Worm (Caenorhabditis elegans): ENCODE data around the gene del-8.

Gene del-8

ce11 chrX:9553095-9553494, 36.1 kb upstream of the del-8 start:
- peak; percentile 25 for TF ChIP-seq egl-27 (tag; optimal IDR thresholded peaks at IDR 0.05)
- TF ChIP-seq C34F6.9 (tag; optimal IDR thresholded peaks at IDR 0.05): peak; percentile 22
- TF ChIP-seq nhr-25 (tag; optimal IDR thresholded peaks at IDR 0.05): peak; percentile 83
- no peak for TF ChIP-seq zag-1 (tag; optimal IDR thresholded peaks at IDR 0.05)
- TF ChIP-seq crh-2 (tag; optimal IDR thresholded peaks at IDR 0.05): peak; percentile 63
- peak; percentile 66 for TF ChIP-seq nhr-129 (tag; optimal IDR thresholded peaks at IDR 0.05)
- peak; percentile 34 for TF ChIP-seq sem-4 (tag; optimal IDR thresholded peaks at IDR 0.05)
- TF ChIP-seq fos-1 (tag; optimal IDR thresholded peaks at IDR 0.05): peak; percentile 96
- no peak for TF ChIP-seq ceh-82 (tag; optimal IDR thresholded peaks at IDR 0.05)
- TF ChIP-seq mdl-1 (tag; optimal IDR thresholded peaks at IDR 0.05): peak in 1 of 2 experiments; percentile 27
- TF ChIP-seq peb-1 (tag; optimal IDR thresholded peaks at IDR 0.05): no peak
- TF ChIP-seq sma-9 (GFP tag; optimal IDR thresholded peaks at IDR 0.05): peak; percentile 82
- no peak for TF ChIP-seq sma-9 (tag; optimal IDR thresholded peaks at IDR 0.05)
- TF ChIP-seq gmeb-1 (tag; optimal IDR thresholded peaks at IDR 0.05): peak; percentile 11
- TF ChIP-seq nhr-12 (tag; optimal IDR thresholded peaks at IDR 0.05): no peak
- peak; percentile 3 for TF ChIP-seq F13H6.1 (tag; optimal IDR thresholded peaks at IDR 0.05)
- peak; percentile 92 for TF ChIP-seq blmp-1 (tag; optimal IDR thresholded peaks at IDR 0.05; ENCODE audit: insufficient read depth)
- peak; percentile 71 for TF ChIP-seq sma-3 (GFP tag; optimal IDR thresholded peaks at IDR 0.05)
- TF ChIP-seq R02D3.7 (tag; optimal IDR thresholded peaks at IDR 0.05): no peak
- TF ChIP-seq ama-1 (optimal IDR thresholded peaks at IDR 0.05): no peak
- TF ChIP-seq Y55F3AM.14 (GFP tag; optimal IDR thresholded peaks at IDR 0.05): peak; percentile 35
- TF ChIP-seq nhr-6 (tag; optimal IDR thresholded peaks at IDR 0.05): peak; percentile 0

- TF ChIP-seq nhr-10 (tag; optimal IDR thresholded peaks at IDR 0.05): no peak
- no peak for TF ChIP-seq ZK546.5 (tag; optimal IDR thresholded peaks at IDR 0.05)
- no peak for TF ChIP-seq lin-11 (tag; optimal IDR thresholded peaks at IDR 0.05)
- TF ChIP-seq R02D3.7 (tag; optimal IDR thresholded peaks at IDR 0.05): no peak
- TF ChIP-seq fos-1 (tag; optimal IDR thresholded peaks at IDR 0.05): no peak
- no peak for TF ChIP-seq elt-3 (tag; optimal IDR thresholded peaks at IDR 0.05)
- TF ChIP-seq unc-39 (tag; optimal IDR thresholded peaks at IDR 0.05): no peak
- TF ChIP-seq C34F6.9 (tag; optimal IDR thresholded peaks at IDR 0.05): no peak
- TF ChIP-seq lin-13 (GFP tag; optimal IDR thresholded peaks at IDR 0.05): no peak
- TF ChIP-seq skn-1 (tag; optimal IDR thresholded peaks at IDR 0.05): no peak
- TF ChIP-seq nhr-11 (tag; optimal IDR thresholded peaks at IDR 0.05): no peak
These were observed 34.0 kb upstream of the del-8 start for ce11 chrX:9555238-9555637.

ce11 chrX:9556038-9556437, 33.2 kb upstream of the del-8 start:
- no peak for TF ChIP-seq lin-13 (GFP tag; optimal IDR thresholded peaks at IDR 0.05)
- no peak for TF ChIP-seq nhr-6 (tag; optimal IDR thresholded peaks at IDR 0.05)
- TF ChIP-seq ceh-16 (tag; optimal IDR thresholded peaks at IDR 0.05): no peak
- TF ChIP-seq sma-3 (GFP tag; optimal IDR thresholded peaks at IDR 0.05): no peak

ce11 chrX:9560931-9561330, 28.3 kb upstream of the del-8 start:
- no peak for TF ChIP-seq R02D3.7 (tag; optimal IDR thresholded peaks at IDR 0.05)
- TF ChIP-seq zag-1 (tag; optimal IDR thresholded peaks at IDR 0.05): no peak
- no peak for TF ChIP-seq lin-11 (tag; optimal IDR thresholded peaks at IDR 0.05)
- TF ChIP-seq lin-39 (tag; optimal IDR thresholded peaks at IDR 0.05): no peak
- peak; percentile 46 for TF ChIP-seq crh-2 (tag; optimal IDR thresholded peaks at IDR 0.05)
- TF ChIP-seq mbf-1 (tag; optimal IDR thresholded peaks at IDR 0.05): no peak
- no peak for TF ChIP-seq nhr-12 (tag; optimal IDR thresholded peaks at IDR 0.05)
- TF ChIP-seq egl-27 (tag; optimal IDR thresholded peaks at IDR 0.05): no peak
- TF ChIP-seq sma-3 (GFP tag; optimal IDR thresholded peaks at IDR 0.05): peak; percentile 19
- TF ChIP-seq ZK546.5 (tag; optimal IDR thresholded peaks at IDR 0.05): no peak
- TF ChIP-seq nhr-11 (tag; optimal IDR thresholded peaks at IDR 0.05): no peak
- no peak for TF ChIP-seq ceh-16 (tag; optimal IDR thresholded peaks at IDR 0.05)
- TF ChIP-seq nhr-237 (tag; optimal IDR thresholded peaks at IDR 0.05): no peak
- TF ChIP-seq unc-62 (GFP tag; optimal IDR thresholded peaks at IDR 0.05): no peak
- TF ChIP-seq nhr-23 (tag; optimal IDR thresholded peaks at IDR 0.05): no peak
- TF ChIP-seq Y55F3AM.14 (GFP tag; optimal IDR thresholded peaks at IDR 0.05): no peak
- TF ChIP-seq elt-3 (tag; optimal IDR thresholded peaks at IDR 0.05): no peak
- no peak for TF ChIP-seq lin-13 (GFP tag; optimal IDR thresholded peaks at IDR 0.05)
- peak; percentile 3 for TF ChIP-seq gmeb-1 (tag; optimal IDR thresholded peaks at IDR 0.05)
- peak in 1 of 2 experiments; percentile 16 for TF ChIP-seq lsy-2 (tag; optimal IDR thresholded peaks at IDR 0.05)
- no peak for TF ChIP-seq nhr-25 (tag; optimal IDR thresholded peaks at IDR 0.05)
- TF ChIP-seq sem-4 (tag; optimal IDR thresholded peaks at IDR 0.05): no peak
- TF ChIP-seq dmd-4 (tag; optimal IDR thresholded peaks at IDR 0.05): no peak
- TF ChIP-seq alr-1 (tag; optimal IDR thresholded peaks at IDR 0.05): no peak
- no peak for TF ChIP-seq nhr-77 (tag; optimal IDR thresholded peaks at IDR 0.05)
- TF ChIP-seq F13H6.1 (tag; optimal IDR thresholded peaks at IDR 0.05): peak; percentile 22
- no peak for TF ChIP-seq unc-55 (GFP tag; optimal IDR thresholded peaks at IDR 0.05)
- TF ChIP-seq unc-39 (tag; optimal IDR thresholded peaks at IDR 0.05): no peak
- peak; percentile 23 for TF ChIP-seq sma-9 (GFP tag; optimal IDR thresholded peaks at IDR 0.05)
- TF ChIP-seq sma-9 (tag; optimal IDR thresholded peaks at IDR 0.05): no peak
- TF ChIP-seq ama-1 (optimal IDR thresholded peaks at IDR 0.05): peak; percentile 49
- TF ChIP-seq elt-1 (tag; optimal IDR thresholded peaks at IDR 0.05): no peak
- no peak for TF ChIP-seq ceh-82 (tag; optimal IDR thresholded peaks at IDR 0.05)
- peak; percentile 10 for TF ChIP-seq nhr-21 (tag; optimal IDR thresholded peaks at IDR 0.05)
- TF ChIP-seq blmp-1 (tag; optimal IDR thresholded peaks at IDR 0.05; ENCODE audit: insufficient read depth): no peak
- TF ChIP-seq aly-2 (tag; optimal IDR thresholded peaks at IDR 0.05): no peak
- peak; percentile 10 for TF ChIP-seq fos-1 (tag; optimal IDR thresholded peaks at IDR 0.05)
- TF ChIP-seq nhr-10 (tag; optimal IDR thresholded peaks at IDR 0.05): no peak
- TF ChIP-seq skn-1 (tag; optimal IDR thresholded peaks at IDR 0.05): no peak
- TF ChIP-seq nhr-129 (tag; optimal IDR thresholded peaks at IDR 0.05): peak; percentile 34
